Worm (Caenorhabditis elegans) whole organism, midembryonic: Measurements from ENCODE around the gene nhr-252.

Experiments
- flt-1 ChIP-seq: fragments of 200-800 bp; sonication (Bioruptor generic); IDR thresholded peaks from 2 replicates; pipeline ENCODE4 v1.3.6; 2022; ENCODE audit warnings: missing genetic modification characterization, missing compliant biosample characterization
- klf-2 ChIP-seq: fragments of 200-800 bp; sonication (Bioruptor generic); conservative IDR thresholded peaks from 2 replicates; pipeline ENCODE4 v1.3.6; 2022; ENCODE audit warnings: missing genetic modification reagents, missing genetic modification characterization, missing compliant biosample characterization

DNA sequence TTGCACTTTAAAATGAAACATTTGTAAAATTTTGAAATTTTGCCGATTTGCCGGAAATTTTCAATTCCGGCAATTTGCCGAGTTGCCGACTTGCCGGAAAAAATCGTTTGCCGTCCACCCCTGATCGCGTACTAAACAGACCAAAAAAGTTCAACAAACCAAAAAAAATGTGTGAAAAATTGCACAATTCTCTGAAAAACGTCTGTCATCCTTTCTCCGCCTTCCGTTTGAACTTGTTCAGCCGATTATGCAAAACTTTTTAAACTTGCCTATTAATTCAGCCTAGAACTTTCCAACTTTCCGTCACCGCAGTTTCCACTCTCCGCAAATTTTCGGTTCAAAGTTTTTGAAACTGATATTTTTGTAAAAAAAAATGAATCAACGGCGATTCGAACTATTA lies 19.7 kb downstream of the nhr-252 start, which contains the start of gene B0554.5:
- TF ChIP-seq klf-2 (GFP tag; lab: Robert Waterston, UW) = no peak
- TF ChIP-seq flt-1 (GFP tag; lab: Robert Waterston, UW) = no peak
